Fruit fly (Drosophila melanogaster) whole organism, embryonic: ENCODE results near the gene mAChR-C.
A peak's percentile ranks its signal among the peaks of the same experiment; 100 is the strongest.

Experiments used
- Antp ChIP-seq: fragments of 200-800 bp; sonication (Bioruptor generic); optimal IDR thresholded peaks from 3 replicates; lab custom pipeline; 2016; ENCODE audit warnings: missing biosample characterization, missing genetic modification characterization
- Asciz ChIP-seq: fragments of 200-800 bp; sonication (Bioruptor generic); optimal IDR thresholded peaks from 2 replicates; lab custom pipeline; 2017; ENCODE audit warnings: missing biosample characterization, mild to moderate bottlenecking, missing genetic modification characterization, missing genetic modification reagents
- CG10979 ChIP-seq: fragments of 200-800 bp; sonication (Bioruptor generic); optimal IDR thresholded peaks from 2 replicates; lab custom pipeline; 2018; ENCODE audit warnings: missing biosample characterization, mild to moderate bottlenecking, missing genetic modification characterization, moderate library complexity
- CG11085 ChIP-seq: fragments of 200-800 bp; sonication (Bioruptor generic); IDR thresholded peaks from 2 replicates; pipeline ENCODE4 v1.3.6; 2022; ENCODE audit warnings: missing biosample characterization, missing genetic modification characterization
- CG11093 ChIP-seq: fragments of 200-800 bp; sonication (Bioruptor generic); IDR thresholded peaks from 3 replicates; pipeline ENCODE4 v1.3.6; 2022; ENCODE audit warnings: missing biosample characterization, missing genetic modification characterization
- CG11247 ChIP-seq: fragments of 200-800 bp; sonication (Bioruptor generic); IDR thresholded peaks from 2 replicates; pipeline ENCODE4 v1.3.6; 2022; ENCODE audit warnings: missing biosample characterization, missing genetic modification characterization
- CG11398 ChIP-seq: fragments of 200-800 bp; sonication (Bioruptor generic); optimal IDR thresholded peaks from 2 replicates; lab custom pipeline; 2016; ENCODE audit warnings: missing biosample characterization, missing genetic modification characterization
- CG11456 ChIP-seq: fragments of 200-800 bp; sonication (Bioruptor generic); IDR thresholded peaks from 3 replicates; pipeline ENCODE4 v1.3.6; 2022; ENCODE audit warnings: missing biosample characterization, missing genetic modification characterization
- CG12299 ChIP-seq: fragments of 200-800 bp; sonication (Bioruptor generic); optimal IDR thresholded peaks from 2 replicates; lab custom pipeline; 2018; ENCODE audit warnings: missing biosample characterization, mild to moderate bottlenecking, missing genetic modification characterization
- CG13424 ChIP-seq: fragments of 200-800 bp; sonication (Bioruptor generic); optimal IDR thresholded peaks from 2 replicates; lab custom pipeline; 2019; ENCODE audit warnings: missing biosample characterization, mild to moderate bottlenecking, missing genetic modification characterization, moderate library complexity
- CG15601 ChIP-seq: fragments of 200-800 bp; sonication (Bioruptor generic); optimal IDR thresholded peaks from 3 replicates; lab custom pipeline; 2019; ENCODE audit warnings: missing biosample characterization, mild to moderate bottlenecking, missing genetic modification characterization, moderate library complexity
- CG17186 ChIP-seq: fragments of 200-800 bp; sonication (Bioruptor generic); optimal IDR thresholded peaks from 3 replicates; lab custom pipeline; 2017; ENCODE audit warnings: missing biosample characterization, missing genetic modification reagents, missing genetic modification characterization
- CG17385 ChIP-seq: fragments of 200-800 bp; sonication (Bioruptor generic); optimal IDR thresholded peaks from 3 replicates; lab custom pipeline; 2018; ENCODE audit warnings: missing biosample characterization, mild to moderate bottlenecking, missing genetic modification characterization
- CG2129 ChIP-seq: fragments of 200-800 bp; sonication (Bioruptor generic); IDR thresholded peaks from 2 replicates; pipeline ENCODE4 v1.3.6; 2022; ENCODE audit warnings: missing biosample characterization, missing genetic modification characterization; ENCODE audit not compliant: partially characterized antibody
- CG2875 ChIP-seq: fragments of 200-800 bp; sonication (Bioruptor generic); optimal IDR thresholded peaks from 2 replicates; lab custom pipeline; 2017; ENCODE audit warnings: missing biosample characterization, mild to moderate bottlenecking, missing genetic modification characterization, missing genetic modification reagents
- CG3163 ChIP-seq: fragments of 200-800 bp; sonication (Bioruptor generic); optimal IDR thresholded peaks from 3 replicates; lab custom pipeline; 2016; ENCODE audit warnings: missing biosample characterization, missing genetic modification characterization
- CG33557 ChIP-seq: fragments of 200-800 bp; sonication (Bioruptor generic); optimal IDR thresholded peaks from 2 replicates; lab custom pipeline; 2019; ENCODE audit warnings: missing biosample characterization, mild to moderate bottlenecking, missing genetic modification characterization, moderate library complexity
- CG3847 ChIP-seq: fragments of 200-800 bp; sonication (Bioruptor generic); IDR thresholded peaks from 2 replicates; pipeline ENCODE4 v1.3.6; 2022; ENCODE audit warnings: missing biosample characterization, missing genetic modification characterization
- CG42726 ChIP-seq: fragments of 200-800 bp; sonication (Bioruptor generic); IDR thresholded peaks from 2 replicates; pipeline ENCODE4 v1.3.6; 2022; ENCODE audit warnings: missing biosample characterization, missing genetic modification characterization; ENCODE audit not compliant: partially characterized antibody
- CG4617 ChIP-seq: fragments of 200-800 bp; sonication (Bioruptor generic); optimal IDR thresholded peaks from 3 replicates; lab custom pipeline; 2016; ENCODE audit warnings: missing biosample characterization, missing genetic modification characterization, borderline replicate concordance
- CG7556 ChIP-seq: fragments of 200-800 bp; sonication (Bioruptor generic); optimal IDR thresholded peaks from 2 replicates; lab custom pipeline; 2017; ENCODE audit warnings: missing biosample characterization, mild to moderate bottlenecking, missing genetic modification characterization
- CG9215 ChIP-seq: fragments of 200-800 bp; sonication (Bioruptor generic); IDR thresholded peaks from 2 replicates; pipeline ENCODE4 v1.3.6; 2022; ENCODE audit warnings: missing biosample characterization, missing genetic modification characterization
- CG9437 ChIP-seq: fragments of 200-800 bp; sonication (Bioruptor generic); optimal IDR thresholded peaks from 2 replicates; lab custom pipeline; 2018; ENCODE audit warnings: missing biosample characterization, mild to moderate bottlenecking, missing genetic modification characterization
- Eip74EF ChIP-seq, 2 experiments: fragments of 200-800 bp in 1 of 2; fragments of >200 bp in 1 of 2; sonication (Bioruptor generic) in 1 of 2; optimal IDR thresholded peaks; 2 replicates each; lab custom pipeline; 2017 to 2019; ENCODE audit warnings: missing biosample characterization in 2 of 2, missing genetic modification characterization in 2 of 2, mild to moderate bottlenecking in 1 of 2, moderate library complexity in 1 of 2
- Elba2 ChIP-seq: fragments of 200-800 bp; sonication (Bioruptor generic); optimal IDR thresholded peaks from 3 replicates; lab custom pipeline; 2016; ENCODE audit warnings: missing biosample characterization, missing genetic modification characterization
- Hr3 ChIP-seq: fragments of 200-800 bp; sonication (Bioruptor generic); optimal IDR thresholded peaks from 3 replicates; lab custom pipeline; 2016; ENCODE audit warnings: missing biosample characterization, missing genetic modification characterization
- Kr ChIP-seq: fragments of 200-800 bp; sonication (Bioruptor generic); optimal IDR thresholded peaks from 2 replicates; lab custom pipeline; 2017; ENCODE audit warnings: missing biosample characterization, mild to moderate bottlenecking, missing genetic modification characterization
- NFAT ChIP-seq: fragments of 200-800 bp; sonication (Bioruptor generic); IDR thresholded peaks from 2 replicates; pipeline ENCODE4 v1.3.6; 2022; ENCODE audit warnings: missing biosample characterization, missing genetic modification characterization
- Oli ChIP-seq: fragments of 200-800 bp; sonication (Bioruptor generic); optimal IDR thresholded peaks from 2 replicates; lab custom pipeline; 2018; ENCODE audit warnings: missing biosample characterization, mild to moderate bottlenecking, missing genetic modification characterization, moderate library complexity
- Sry-δ ChIP-seq: fragments of 200-800 bp; sonication (Bioruptor generic); optimal IDR thresholded peaks from 2 replicates; lab custom pipeline; 2016; ENCODE audit warnings: missing biosample characterization, missing genetic modification characterization
- Usf ChIP-seq: fragments of 200-800 bp; sonication (Bioruptor generic); optimal IDR thresholded peaks from 2 replicates; lab custom pipeline; 2017; ENCODE audit warnings: missing genotype, missing biosample characterization, missing genetic modification characterization
- YL-1 ChIP-seq: fragments of 200-800 bp; sonication (Bioruptor generic); optimal IDR thresholded peaks from 3 replicates; lab custom pipeline; 2017; ENCODE audit warnings: missing biosample characterization, mild to moderate bottlenecking, missing genetic modification characterization
- al ChIP-seq: fragments of 200-800 bp; sonication (Bioruptor generic); IDR thresholded peaks from 2 replicates; pipeline ENCODE4 v1.3.6; 2022; ENCODE audit warnings: missing biosample characterization, missing genetic modification characterization
- chif ChIP-seq, 2 experiments: fragments of 200-800 bp; sonication (Bioruptor generic); optimal IDR thresholded peaks; 3 replicates each; lab custom pipeline; 2016; ENCODE audit warnings: missing biosample characterization in 2 of 2, missing genetic modification characterization in 2 of 2
- crol ChIP-seq: fragments of 200-800 bp; sonication (Bioruptor generic); IDR thresholded peaks from 2 replicates; pipeline ENCODE4 v1.3.6; 2022; ENCODE audit warnings: missing biosample characterization, missing genetic modification characterization
- dimm ChIP-seq: fragments of 200-800 bp; sonication (Bioruptor generic); IDR thresholded peaks from 2 replicates; pipeline ENCODE4 v1.3.6; 2022; ENCODE audit warnings: missing biosample characterization, missing genetic modification characterization
- disco-r ChIP-seq: fragments of 200-800 bp; sonication (Bioruptor generic); optimal IDR thresholded peaks from 2 replicates; lab custom pipeline; 2016; ENCODE audit warnings: missing biosample characterization, missing genetic modification characterization
- dmrt11E ChIP-seq: fragments of 200-800 bp; sonication (Bioruptor generic); optimal IDR thresholded peaks from 3 replicates; lab custom pipeline; 2018; ENCODE audit warnings: missing biosample characterization, mild to moderate bottlenecking, missing genetic modification characterization, moderate library complexity
- fd102C ChIP-seq: fragments of 200-800 bp; sonication (Bioruptor generic); optimal IDR thresholded peaks from 2 replicates; lab custom pipeline; 2018; ENCODE audit warnings: missing biosample characterization, mild to moderate bottlenecking, missing genetic modification characterization, moderate library complexity
- fd64A ChIP-seq: fragments of 200-800 bp; sonication (Bioruptor generic); optimal IDR thresholded peaks from 3 replicates; lab custom pipeline; 2018; ENCODE audit warnings: missing biosample characterization, mild to moderate bottlenecking, missing genetic modification characterization
- ind ChIP-seq: fragments of 200-800 bp; sonication (Bioruptor generic); optimal IDR thresholded peaks from 3 replicates; lab custom pipeline; 2016; ENCODE audit warnings: missing biosample characterization, missing genetic modification characterization
- lilli ChIP-seq: fragments of 200-800 bp; sonication (Bioruptor generic); optimal IDR thresholded peaks from 3 replicates; lab custom pipeline; 2016; ENCODE audit warnings: missing biosample characterization, missing genetic modification characterization
- lola ChIP-seq, 3 experiments: fragments of >200 bp in 2 of 3; fragments of 200-800 bp in 1 of 3; sonication (Bioruptor generic) in 1 of 3; optimal IDR thresholded peaks; 2 replicates each; lab custom pipeline; 2017 to 2019; ENCODE audit warnings: missing biosample characterization in 3 of 3, missing genetic modification characterization in 3 of 3, mild to moderate bottlenecking in 1 of 3, moderate library complexity in 1 of 3
- mirr ChIP-seq: fragments of 200-800 bp; sonication (Bioruptor generic); optimal IDR thresholded peaks from 3 replicates; lab custom pipeline; 2018; ENCODE audit warnings: missing biosample characterization, mild to moderate bottlenecking, missing genetic modification characterization
- sc ChIP-seq, 3 experiments: fragments of >200 bp in 2 of 3; fragments of 200-800 bp in 1 of 3; sonication (Bioruptor generic) in 1 of 3; optimal IDR thresholded peaks; 2 replicates in 2 of 3; 3 replicates in 1 of 3; lab custom pipeline; 2017; ENCODE audit warnings: mild to moderate bottlenecking in 1 of 3, missing biosample characterization in 1 of 3, missing genetic modification characterization in 1 of 3, missing genetic modification reagents in 1 of 3
- stc ChIP-seq: fragments of 200-800 bp; sonication (Bioruptor generic); IDR thresholded peaks from 2 replicates; pipeline ENCODE4 v1.3.6; 2022; ENCODE audit warnings: missing biosample characterization, missing genetic modification characterization
- wek ChIP-seq: fragments of 200-800 bp; sonication (Bioruptor generic); optimal IDR thresholded peaks from 3 replicates; lab custom pipeline; 2018; ENCODE audit warnings: missing biosample characterization, mild to moderate bottlenecking, missing genetic modification characterization, moderate library complexity
- z ChIP-seq: fragments of 200-800 bp; sonication (Bioruptor generic); IDR thresholded peaks from 3 replicates; pipeline ENCODE4 v1.3.6; 2022; ENCODE audit warnings: missing biosample characterization, missing genetic modification characterization

Gene mAChR-C

dm6 chrX:6859756-6860412, 27.4 kb upstream of the mAChR-C start (continued):
- TF ChIP-seq CG17186 (peak; percentile 26), CG11247 (GFP tag; lab: Robert Waterston, UW) (peak; percentile 64), ind (GFP tag; lab: Kevin White, UChicago) (peak; percentile 89), chif (GFP tag; optimal IDR thresholded peaks at IDR 0.05; lab: Kevin White, UChicago) (peak in 1 of 2 experiments; percentile 42), dimm (GFP tag; lab: Robert Waterston, UW) (no peak), Usf (GFP tag; lab: Kevin White, UChicago) (peak; percentile 33), crol (peak; percentile 97), CG2129 (no peak), Kr (no peak), fd64A (GFP tag; lab: Kevin White, UChicago) (no peak), Sry-δ (GFP tag; lab: Kevin White, UChicago) (peak; percentile 39), CG9215 (GFP tag; lab: Robert Waterston, UW) (peak; percentile 83), wek (GFP tag; lab: Kevin White, UChicago) (no peak), stc (GFP tag; lab: Robert Waterston, UW) (peak; percentile 75), Eip74EF (GFP tag; optimal IDR thresholded peaks at IDR 0.05; lab: Kevin White, UChicago) (peak in 1 of 2 experiments; percentile 93), CG2875 (GFP tag; lab: Kevin White, UChicago) (no peak), Hr3 (GFP tag; lab: Kevin White, UChicago) (peak; percentile 19), z (no peak), Asciz (GFP tag; lab: Kevin White, UChicago) (peak; percentile 82), CG12299 (tag; lab: Kevin White, UChicago) (no peak), CG13424 (tag; lab: Kevin White, UChicago) (peak; percentile 42), Antp (GFP tag; lab: Kevin White, UChicago) (peak; percentile 83), NFAT (GFP tag; lab: Robert Waterston, UW) (peak; percentile 64; the same call in 1 of the 2 replicates), CG15601 (peak; percentile 30), CG10979 (tag; lab: Kevin White, UChicago) (peak; percentile 86), sc (optimal IDR thresholded peaks at IDR 0.05; lab: Kevin White, UChicago) (no peak), sc (GFP tag; optimal IDR thresholded peaks at IDR 0.05; lab: Kevin White, UChicago) (peak; percentile 74), CG3847 (GFP tag; lab: Robert Waterston, UW) (peak; percentile 54), fd102C (GFP tag; lab: Kevin White, UChicago) (no peak), CG17385 (GFP tag; lab: Kevin White, UChicago) (peak; percentile 73), CG11456 (GFP tag; lab: Robert Waterston, UW) (peak; percentile 79), CG42726 (no peak), CG4617 (no peak), CG11398 (GFP tag; lab: Kevin White, UChicago) (peak; percentile 45), CG11085 (GFP tag; lab: Robert Waterston, UW) (peak; percentile 67; the same call in 1 of the 2 replicates), CG7556 (peak; percentile 72), lilli (GFP tag; lab: Kevin White, UChicago) (peak; percentile 90), CG33557 (GFP tag; lab: Kevin White, UChicago) (no peak), mirr (GFP tag; lab: Kevin White, UChicago) (no peak), CG11093 (GFP tag; lab: Robert Waterston, UW) (peak; percentile 75), Elba2 (GFP tag; lab: Kevin White, UChicago) (no peak), Oli (tag; lab: Kevin White, UChicago) (peak; percentile 74), al (peak; percentile 78), disco-r (no peak), lola (GFP tag; optimal IDR thresholded peaks at IDR 0.05; lab: Kevin White, UChicago) (peak in 1 of 3 experiments; percentile 38), CG9437 (GFP tag; lab: Kevin White, UChicago) (peak; percentile 39), dmrt11E (tag; lab: Kevin White, UChicago) (no peak), CG3163 (GFP tag; lab: Kevin White, UChicago) (no peak), YL-1 (GFP tag; lab: Kevin White, UChicago) (no peak)
